Fruit fly (Drosophila melanogaster) whole organism, pupa: ENCODE measurements around the gene Tim17a1.
A peak's percentile ranks its signal among the peaks of the same experiment; 100 is the strongest.

Source experiments
- CG10348 ChIP-seq: fragments of 200-800 bp; sonication (Bioruptor generic); IDR thresholded peaks from 2 replicates; pipeline ENCODE4 v1.3.6; 2022; ENCODE audit warnings: missing biosample characterization, missing genetic modification characterization
- CG12605 ChIP-seq: fragments of 200-800 bp; sonication (Bioruptor generic); IDR thresholded peaks from 2 replicates; pipeline ENCODE4 v1.3.6; 2022; ENCODE audit warnings: missing biosample characterization, missing genetic modification characterization
- CG13204 ChIP-seq: fragments of 200-800 bp; sonication (Bioruptor generic); optimal IDR thresholded peaks from 2 replicates; lab custom pipeline; 2018; ENCODE audit warnings: missing biosample characterization, mild to moderate bottlenecking, missing genetic modification characterization, moderate library complexity
- CG14655 ChIP-seq: fragments of 200-800 bp; sonication (Bioruptor generic); optimal IDR thresholded peaks from 3 replicates; lab custom pipeline; 2017; ENCODE audit warnings: mild to moderate bottlenecking, missing biosample characterization, missing genetic modification reagents, missing genetic modification characterization
- CG15710 ChIP-seq: fragments of 200-800 bp; sonication (Bioruptor generic); optimal IDR thresholded peaks from 2 replicates; lab custom pipeline; 2018; ENCODE audit warnings: missing biosample characterization, mild to moderate bottlenecking, missing genetic modification characterization, moderate library complexity
- CG17806 ChIP-seq: fragments of 200-800 bp; sonication (Bioruptor generic); optimal IDR thresholded peaks from 2 replicates; lab custom pipeline; 2018; ENCODE audit warnings: missing biosample characterization, mild to moderate bottlenecking, missing genetic modification characterization, moderate library complexity
- CG32121 ChIP-seq: fragments of 200-800 bp; sonication (Bioruptor generic); IDR thresholded peaks from 2 replicates; pipeline ENCODE4 v1.3.6; 2022; ENCODE audit warnings: missing biosample characterization, missing genetic modification characterization
- CG34367 ChIP-seq: fragments of 200-800 bp; sonication (Bioruptor generic); optimal IDR thresholded peaks from 2 replicates; lab custom pipeline; 2018; ENCODE audit warnings: missing biosample characterization, mild to moderate bottlenecking, missing genetic modification characterization
- CG4496 ChIP-seq: fragments of 200-800 bp; sonication (Bioruptor generic); IDR thresholded peaks from 3 replicates; pipeline ENCODE4 v1.3.6; 2022; ENCODE audit warnings: missing biosample characterization, missing genetic modification characterization
- CG8159 ChIP-seq: fragments of 200-800 bp; sonication (Bioruptor generic); optimal IDR thresholded peaks from 3 replicates; lab custom pipeline; 2018; ENCODE audit warnings: missing biosample characterization, mild to moderate bottlenecking, missing genetic modification characterization, moderate library complexity
- CG8301 ChIP-seq: fragments of 200-800 bp; sonication (Bioruptor generic); optimal IDR thresholded peaks from 2 replicates; lab custom pipeline; 2018; ENCODE audit warnings: missing biosample characterization, mild to moderate bottlenecking, missing genetic modification characterization
- CG9948 ChIP-seq: fragments of 200-800 bp; sonication (Bioruptor generic); optimal IDR thresholded peaks from 2 replicates; lab custom pipeline; 2018; ENCODE audit warnings: missing biosample characterization, mild to moderate bottlenecking, missing genetic modification characterization, moderate library complexity
- D1 ChIP-seq: fragments of 200-800 bp; sonication (Bioruptor generic); optimal IDR thresholded peaks from 2 replicates; lab custom pipeline; 2018; ENCODE audit warnings: missing biosample characterization, mild to moderate bottlenecking, missing genetic modification characterization, moderate library complexity
- EcR ChIP-seq: fragments of 200-800 bp; sonication (Bioruptor generic); optimal IDR thresholded peaks from 3 replicates; lab custom pipeline; 2019; ENCODE audit warnings: missing biosample characterization, missing genetic modification characterization, mild to moderate bottlenecking, moderate library complexity, missing genetic modification reagents
- Ets98B ChIP-seq: fragments of 200-800 bp; sonication (Bioruptor generic); IDR thresholded peaks from 2 replicates; pipeline ENCODE4 v1.3.6; 2022; ENCODE audit warnings: missing biosample characterization, missing genetic modification characterization
- Pif1A ChIP-seq: fragments of 200-800 bp; sonication (Bioruptor generic); optimal IDR thresholded peaks from 3 replicates; lab custom pipeline; 2016; ENCODE audit warnings: missing biosample characterization, missing genetic modification characterization
- Pif1B ChIP-seq: fragments of 200-800 bp; sonication (Bioruptor generic); optimal IDR thresholded peaks from 3 replicates; lab custom pipeline; 2016; ENCODE audit warnings: missing biosample characterization, missing genetic modification characterization
- Snoo ChIP-seq: fragments of 200-800 bp; sonication (Bioruptor generic); optimal IDR thresholded peaks from 3 replicates; lab custom pipeline; 2017; ENCODE audit warnings: missing biosample characterization, mild to moderate bottlenecking, missing genetic modification characterization, inconsistent platforms
- fd96Ca ChIP-seq: fragments of 200-800 bp; sonication (Bioruptor generic); IDR thresholded peaks from 3 replicates; pipeline ENCODE4 v1.3.6; 2022; ENCODE audit warnings: missing biosample characterization, missing genetic modification characterization
- gl ChIP-seq: fragments of 200-800 bp; sonication (Bioruptor generic); optimal IDR thresholded peaks from 2 replicates; lab custom pipeline; 2018; ENCODE audit warnings: missing biosample characterization, mild to moderate bottlenecking, missing genetic modification characterization
- rn ChIP-seq: fragments of 200-800 bp; sonication (Bioruptor generic); IDR thresholded peaks from 2 replicates; pipeline ENCODE4 v1.3.6; 2022; ENCODE audit warnings: missing biosample characterization, missing genetic modification characterization

The Tim17a1 gene

DNA sequence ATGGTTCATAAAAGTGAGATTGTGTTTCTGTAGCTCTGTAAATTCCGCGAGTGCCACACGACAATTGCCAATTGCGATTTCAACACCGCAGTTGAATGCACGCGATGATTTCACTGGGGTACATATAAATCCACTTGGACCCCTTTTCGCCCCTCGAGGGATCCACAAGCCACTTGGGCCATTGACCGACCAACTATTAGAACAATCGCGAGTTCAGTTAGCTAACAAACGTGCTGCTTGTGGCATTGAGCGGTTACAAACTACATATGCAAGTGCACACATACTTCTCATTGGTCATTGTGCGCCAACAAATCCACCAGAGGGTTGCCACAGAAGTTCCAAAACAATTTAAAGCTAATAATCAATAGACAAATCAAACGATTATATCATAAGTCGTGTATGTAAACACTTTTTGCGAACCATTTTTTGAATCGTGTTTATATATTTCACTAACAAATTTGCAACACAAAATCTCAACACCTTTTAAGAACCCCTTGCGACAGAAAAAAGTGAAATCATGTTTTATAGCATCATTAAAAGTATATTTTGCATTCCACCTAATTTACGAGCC is 16.7 kb upstream of the Tim17a1 start:
- TF ChIP-seq fd96Ca (GFP tag; lab: Robert Waterston, UW) (no peak; the same call in 2 of the 3 replicates), EcR (GFP tag; lab: Kevin White, UChicago) (peak; percentile 58), CG10348 (GFP tag; lab: Robert Waterston, UW) (no peak), CG32121 (GFP tag; lab: Robert Waterston, UW) (peak; percentile 58; the same call in 1 of the 2 replicates), CG14655 (GFP tag; lab: Kevin White, UChicago) (peak; percentile 69), Pif1A (GFP tag; lab: Kevin White, UChicago) (no peak), CG8301 (tag; lab: Kevin White, UChicago) (peak; percentile 73), Pif1B (GFP tag; lab: Kevin White, UChicago) (no peak), rn (no peak), CG4496 (GFP tag; lab: Robert Waterston, UW) (peak; percentile 67), CG15710 (no peak), Ets98B (GFP tag; lab: Robert Waterston, UW) (peak; percentile 55; the same call in 1 of the 2 replicates)

- no peak for TF ChIP-seq Ets98B (GFP tag; lab: Robert Waterston, UW)
- no peak for TF ChIP-seq CG15710
- TF ChIP-seq gl (tag; lab: Kevin White, UChicago), result no peak
- no peak for TF ChIP-seq CG12605
- TF ChIP-seq rn, result no peak
- TF ChIP-seq EcR (GFP tag; lab: Kevin White, UChicago), result no peak
- TF ChIP-seq CG9948 (tag; lab: Kevin White, UChicago), result no peak
- no peak for TF ChIP-seq Snoo
- no peak for TF ChIP-seq CG17806 (tag; lab: Kevin White, UChicago)
- no peak for TF ChIP-seq CG8301 (tag; lab: Kevin White, UChicago)
- no peak for TF ChIP-seq CG14655 (GFP tag; lab: Kevin White, UChicago)
- TF ChIP-seq CG4496 (GFP tag; lab: Robert Waterston, UW), result no peak
- TF ChIP-seq Pif1A (GFP tag; lab: Kevin White, UChicago), result no peak
- no peak for TF ChIP-seq CG34367 (tag; lab: Kevin White, UChicago)
- TF ChIP-seq, all 21 proteins: peak for 0
These were observed 15.2 kb upstream of the Tim17a1 start, which contains the start of gene GstD8 for dm6 chr3R:12379708-12380107. TSS of gene GstD8 (plus strand) at chr3R:12380008.

DNA sequence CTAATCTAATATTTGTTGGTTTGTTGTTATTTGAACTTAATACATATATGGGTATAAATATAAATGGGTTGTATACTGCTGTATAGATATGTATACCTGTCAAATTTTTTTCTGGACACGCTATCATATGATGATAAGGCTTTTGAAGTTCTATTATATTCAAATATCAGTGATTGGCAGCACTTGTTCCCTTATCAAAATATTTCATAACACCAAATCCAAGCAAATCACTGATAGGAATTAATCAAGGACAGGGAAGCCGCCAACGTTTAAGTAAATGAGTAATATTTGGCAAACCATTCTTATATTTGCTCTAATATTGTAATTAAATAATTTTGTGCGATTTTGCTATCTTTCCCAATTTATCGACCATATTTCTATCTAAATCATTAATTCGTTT is 14.8 kb upstream of the Tim17a1 start:
- TF ChIP-seq CG13204 (GFP tag; lab: Kevin White, UChicago) (no peak), rn (no peak), Pif1B (GFP tag; lab: Kevin White, UChicago) (no peak), CG32121 (GFP tag; lab: Robert Waterston, UW) (no peak), CG14655 (GFP tag; lab: Kevin White, UChicago) (no peak), CG34367 (tag; lab: Kevin White, UChicago) (no peak), EcR (GFP tag; lab: Kevin White, UChicago) (no peak), D1 (tag; lab: Kevin White, UChicago) (no peak), CG4496 (GFP tag; lab: Robert Waterston, UW) (no peak)
- TF ChIP-seq, all 21 proteins: peak for 0

- no peak for TF ChIP-seq CG14655 (GFP tag; lab: Kevin White, UChicago)
- no peak for TF ChIP-seq Pif1A (GFP tag; lab: Kevin White, UChicago)
- TF ChIP-seq D1 (tag; lab: Kevin White, UChicago), result no peak
- TF ChIP-seq CG34367 (tag; lab: Kevin White, UChicago), result no peak
- TF ChIP-seq CG8159 (tag; lab: Kevin White, UChicago), result no peak
- TF ChIP-seq CG9948 (tag; lab: Kevin White, UChicago), result no peak
- no peak for TF ChIP-seq Snoo
- no peak for TF ChIP-seq CG4496 (GFP tag; lab: Robert Waterston, UW)
- TF ChIP-seq fd96Ca (GFP tag; lab: Robert Waterston, UW), result no peak
- no peak for TF ChIP-seq CG13204 (GFP tag; lab: Kevin White, UChicago)
- TF ChIP-seq rn, result no peak
- no peak for TF ChIP-seq Pif1B (GFP tag; lab: Kevin White, UChicago)
- TF ChIP-seq, all 21 proteins: peak for 0
These were observed 13.7 kb upstream of the Tim17a1 start, which contains the start of gene GstD7 for dm6 chr3R:12378200-12378599. TSS of gene GstD7 (plus strand) at chr3R:12378500.

DNA sequence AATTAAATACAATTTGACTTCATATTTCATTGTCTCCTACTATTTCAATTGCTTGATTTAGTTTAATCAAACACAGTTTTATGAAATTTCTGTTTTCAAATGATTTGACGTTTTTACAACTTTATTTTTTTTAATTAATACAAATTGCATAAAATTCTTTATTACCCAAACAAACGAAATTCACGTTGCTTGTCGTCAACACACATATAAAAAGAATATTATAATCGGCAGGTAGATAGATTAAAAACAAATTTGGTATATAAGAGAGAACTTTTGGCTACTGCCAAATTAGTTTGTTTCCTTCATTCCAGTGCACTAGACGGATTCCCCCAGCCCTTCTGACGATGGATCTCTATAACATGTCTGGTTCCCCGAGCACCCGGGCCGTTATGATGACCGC is 12.3 kb upstream of the Tim17a1 start, which contains the start of gene GstD6:
Gene GstD6 (plus strand): TSS at position 301 of the 400 bp plus-strand sequence.
- TF ChIP-seq rn (no peak), Ets98B (GFP tag; lab: Robert Waterston, UW) (no peak), gl (tag; lab: Kevin White, UChicago) (no peak), EcR (GFP tag; lab: Kevin White, UChicago) (no peak), CG15710 (no peak), Pif1B (GFP tag; lab: Kevin White, UChicago) (no peak), D1 (tag; lab: Kevin White, UChicago) (no peak), fd96Ca (GFP tag; lab: Robert Waterston, UW) (no peak), Pif1A (GFP tag; lab: Kevin White, UChicago) (no peak), Snoo (no peak), CG17806 (tag; lab: Kevin White, UChicago) (no peak)
- TF ChIP-seq, all 21 proteins: peak for 0

- TF ChIP-seq Ets98B (GFP tag; lab: Robert Waterston, UW) (no peak), EcR (GFP tag; lab: Kevin White, UChicago) (peak; percentile 76)
These were observed 10.8 kb upstream of the Tim17a1 start, which contains the start of gene GstD5 for dm6 chr3R:12375258-12375783. TSS of gene GstD5 (plus strand) at chr3R:12375733.
